Worm (Caenorhabditis elegans): ENCODE measurements around the gene spig-1.

DNA sequence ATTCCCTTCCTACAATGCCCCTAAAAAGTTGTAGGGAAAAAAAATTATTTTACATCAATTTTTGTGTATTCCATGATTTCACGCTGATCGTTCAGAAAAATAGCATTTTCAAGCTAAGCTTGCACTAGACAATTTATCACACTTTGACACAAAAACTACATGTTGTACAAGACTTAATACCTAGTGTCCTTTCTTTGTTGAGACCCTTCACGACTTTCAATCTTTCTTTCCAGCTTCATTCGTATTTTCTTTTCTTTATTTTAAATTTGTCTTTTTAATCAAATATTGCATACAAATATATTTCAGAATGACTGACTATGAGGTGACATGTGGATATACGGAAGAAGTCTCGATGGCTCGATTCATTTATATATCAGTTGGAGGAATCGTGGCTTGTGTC lies 5.5 kb upstream of the spig-1 start, which contains the start of gene F20A1.2:
- TF ChIP-seq unc-55 (GFP tag; optimal IDR thresholded peaks at IDR 0.05) (no peak), ama-1 (optimal IDR thresholded peaks at IDR 0.05) (no peak), odd-2 (tag; optimal IDR thresholded peaks at IDR 0.05) (no peak), ceh-24 (tag; optimal IDR thresholded peaks at IDR 0.05) (no peak), ceh-45 (GFP tag; IDR thresholded peaks at IDR 0.05) (no peak), nfya-1 (tag; optimal IDR thresholded peaks at IDR 0.05) (no peak), ets-4 (tag; optimal IDR thresholded peaks at IDR 0.05) (no peak)

Data from whole organism, late embryonic.